Worm (Caenorhabditis elegans) whole organism, L3 larva: ENCODE measurements around the gene msrp-6.

ENCODE experiments used
- ZK546.5 ChIP-seq: sonication (generic microtip); optimal IDR thresholded peaks from 2 replicates; lab custom pipeline; 2017; ENCODE audit warnings: missing biosample characterization, missing genetic modification characterization
- aly-2 ChIP-seq: fragments of 150-350 bp; optimal IDR thresholded peaks from 2 replicates; lab custom pipeline; 2014; ENCODE audit warnings: missing biosample characterization, missing genetic modification characterization
- ama-1 ChIP-seq: fragments of 150-350 bp; optimal IDR thresholded peaks from 2 replicates; lab custom pipeline; 2018
- ceh-16 ChIP-seq: sonication (generic microtip); optimal IDR thresholded peaks from 2 replicates; lab custom pipeline; 2017; ENCODE audit warnings: missing biosample characterization, missing genetic modification characterization
- elt-1 ChIP-seq: fragments of 150-350 bp; optimal IDR thresholded peaks from 2 replicates; lab custom pipeline; 2014; ENCODE audit warnings: missing biosample characterization, missing genetic modification characterization
- snpc-4 ChIP-seq: fragments of 150-350 bp; optimal IDR thresholded peaks from 2 replicates; lab custom pipeline; 2014; ENCODE audit warnings: missing biosample characterization, missing genetic modification characterization
- unc-39 ChIP-seq: sonication (generic microtip); optimal IDR thresholded peaks from 4 replicates; lab custom pipeline; 2017; ENCODE audit warnings: missing biosample characterization, missing genetic modification characterization
- zag-1 ChIP-seq: fragments of 150-350 bp; optimal IDR thresholded peaks from 2 replicates; lab custom pipeline; 2014; ENCODE audit warnings: missing biosample characterization, missing genetic modification characterization

DNA sequence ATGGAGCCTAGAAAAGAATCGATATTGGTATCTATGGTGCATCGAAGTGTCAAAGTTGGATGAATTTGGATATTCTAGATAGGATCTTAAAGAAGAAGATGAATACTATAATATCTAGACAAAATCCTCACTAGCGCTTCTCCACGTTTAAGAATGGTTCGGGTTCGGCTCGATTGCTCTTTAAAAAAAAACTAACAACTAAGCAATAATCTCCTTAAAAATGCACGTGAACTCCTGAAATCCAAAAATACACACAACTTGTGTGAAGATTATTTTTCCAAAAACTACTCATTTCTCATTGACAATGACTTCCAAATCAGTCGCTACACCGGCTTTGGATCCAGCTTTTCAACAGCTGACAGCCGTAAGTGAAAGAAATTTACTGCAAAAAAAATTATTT is 11.9 kb downstream of the msrp-6 start, which contains the start of gene D2062.1:
- TF ChIP-seq aly-2 (tag; lab: Kevin White, UChicago) (no peak), unc-39 (tag; lab: Kevin White, UChicago) (no peak), zag-1 (tag; lab: Kevin White, UChicago) (no peak), snpc-4 (no peak), elt-1 (no peak), ama-1 (lab: Kevin White, UChicago) (no peak), ZK546.5 (tag; lab: Kevin White, UChicago) (no peak), ceh-16 (tag; lab: Kevin White, UChicago) (no peak)
